Worm (Caenorhabditis elegans) whole organism, mixed stage, embryonic: ENCODE measurements around the gene srp-3.

Experiments used
- ces-1 ChIP-seq: fragments of 150-350 bp; optimal IDR thresholded peaks from 2 replicates; lab custom pipeline; 2014; ENCODE audit warnings: missing biosample characterization, missing genetic modification reagents, missing genetic modification characterization
- nhr-12 ChIP-seq: fragments of 150-350 bp; optimal IDR thresholded peaks from 2 replicates; lab custom pipeline; 2014; ENCODE audit warnings: missing biosample characterization, missing genetic modification characterization
- nhr-28 ChIP-seq: fragments of 150-350 bp; optimal IDR thresholded peaks from 2 replicates; lab custom pipeline; 2014; ENCODE audit warnings: missing biosample characterization, missing genetic modification characterization
- unc-39 ChIP-seq: fragments of 150-350 bp; optimal IDR thresholded peaks from 2 replicates; lab custom pipeline; 2014; ENCODE audit warnings: missing biosample characterization, missing genetic modification characterization
- zip-8 ChIP-seq: fragments of 150-350 bp; optimal IDR thresholded peaks from 2 replicates; lab custom pipeline; 2014; ENCODE audit warnings: missing biosample characterization, missing genetic modification characterization
- ztf-11 ChIP-seq: fragments of 150-350 bp; optimal IDR thresholded peaks from 2 replicates; lab custom pipeline; 2014; ENCODE audit warnings: missing biosample characterization, missing genetic modification characterization

ce11 chrV:1878030-1878429, 30.6 kb upstream of the srp-3 start:
- TF ChIP-seq unc-39 (tag; lab: Kevin White, UChicago) (no peak), zip-8 (no peak), nhr-28 (tag; lab: Kevin White, UChicago) (no peak), ces-1 (GFP tag; lab: Kevin White, UChicago) (no peak), ztf-11 (tag; lab: Kevin White, UChicago) (no peak), nhr-12 (tag; lab: Kevin White, UChicago) (no peak)
